Fruit fly (Drosophila melanogaster) whole organism, adult: ENCODE data around the gene AIMP2.
A peak's percentile ranks its signal among the peaks of the same experiment; 100 is the strongest.

Source experiments
- CG11617 ChIP-seq: fragments of 200-800 bp; sonication (Bioruptor generic); optimal IDR thresholded peaks from 2 replicates; lab custom pipeline; 2017; ENCODE audit warnings: mild to moderate bottlenecking, missing biosample characterization, missing genetic modification reagents, missing genetic modification characterization
- CG12768 ChIP-seq: fragments of 200-800 bp; sonication (Bioruptor generic); optimal IDR thresholded peaks from 2 replicates; lab custom pipeline; 2017; ENCODE audit warnings: missing biosample characterization, missing genetic modification characterization, mild to moderate bottlenecking, moderate library complexity, missing genetic modification reagents
- CG14711 ChIP-seq: fragments of 200-800 bp; sonication (Bioruptor generic); optimal IDR thresholded peaks from 2 replicates; lab custom pipeline; 2018; ENCODE audit warnings: missing biosample characterization, mild to moderate bottlenecking, missing genetic modification characterization, moderate library complexity
- CG1620 ChIP-seq: fragments of 200-800 bp; sonication (Bioruptor generic); optimal IDR thresholded peaks from 2 replicates; lab custom pipeline; 2016; ENCODE audit warnings: missing biosample characterization, missing genetic modification characterization
- CG33017 ChIP-seq: fragments of 200-800 bp; sonication (Bioruptor generic); optimal IDR thresholded peaks from 2 replicates; lab custom pipeline; 2018; ENCODE audit warnings: missing biosample characterization, mild to moderate bottlenecking, missing genetic modification characterization, moderate library complexity
- CG5204 ChIP-seq: fragments of 200-800 bp; sonication (Bioruptor generic); optimal IDR thresholded peaks from 2 replicates; lab custom pipeline; 2016; ENCODE audit warnings: missing biosample characterization, missing genetic modification characterization
- CG7045 ChIP-seq: fragments of 200-800 bp; sonication (Bioruptor generic); optimal IDR thresholded peaks from 2 replicates; lab custom pipeline; 2017; ENCODE audit warnings: missing biosample characterization, mild to moderate bottlenecking, missing genetic modification characterization
- CG7101 ChIP-seq: fragments of 200-800 bp; sonication (Bioruptor generic); optimal IDR thresholded peaks from 2 replicates; lab custom pipeline; 2018; ENCODE audit warnings: missing biosample characterization, mild to moderate bottlenecking, missing genetic modification characterization, moderate library complexity
- Clk ChIP-seq: fragments of 200-800 bp; sonication (Bioruptor generic); optimal IDR thresholded peaks from 2 replicates; lab custom pipeline; 2017; ENCODE audit warnings: missing biosample characterization, missing genetic modification characterization
- Crg-1 ChIP-seq: fragments of 200-800 bp; sonication (Bioruptor generic); optimal IDR thresholded peaks from 2 replicates; lab custom pipeline; 2016; ENCODE audit warnings: missing biosample characterization, missing genetic modification characterization
- Hr96 ChIP-seq: fragments of 200-800 bp; sonication (Bioruptor generic); optimal IDR thresholded peaks from 2 replicates; lab custom pipeline; 2016; ENCODE audit warnings: missing biosample characterization, missing genetic modification characterization
- Mnt ChIP-seq: fragments of 200-800 bp; sonication (Bioruptor generic); optimal IDR thresholded peaks from 2 replicates; lab custom pipeline; 2016; ENCODE audit warnings: missing biosample characterization, mild to moderate bottlenecking, missing genetic modification characterization
- bab1 ChIP-seq: fragments of 200-800 bp; sonication (Bioruptor generic); optimal IDR thresholded peaks from 3 replicates; lab custom pipeline; 2019; ENCODE audit warnings: missing biosample characterization, mild to moderate bottlenecking, missing genetic modification characterization, moderate library complexity
- cic ChIP-seq: fragments of 200-800 bp; sonication (Bioruptor generic); optimal IDR thresholded peaks from 2 replicates; lab custom pipeline; 2017; ENCODE audit warnings: missing biosample characterization, mild to moderate bottlenecking, missing genetic modification characterization, moderate library complexity
- cnc ChIP-seq, 2 experiments: fragments of >200 bp; optimal IDR thresholded peaks; 2 replicates each; lab custom pipeline; 2017
- kay ChIP-seq: fragments of 200-800 bp; sonication (Bioruptor generic); peaks from one replicate; lab custom pipeline; 2016; ENCODE audit warnings: missing biosample characterization, missing genetic modification characterization, borderline replicate concordance
- ovo ChIP-seq: fragments of 200-800 bp; sonication (Bioruptor generic); optimal IDR thresholded peaks from 2 replicates; lab custom pipeline; 2016; ENCODE audit warnings: missing biosample characterization, missing genetic modification characterization
- pad ChIP-seq: fragments of 200-800 bp; sonication (Bioruptor generic); optimal IDR thresholded peaks from 3 replicates; lab custom pipeline; 2017; ENCODE audit warnings: missing biosample characterization, missing genetic modification characterization, mild to moderate bottlenecking, moderate library complexity, missing genetic modification reagents
- tj ChIP-seq: fragments of 200-800 bp; sonication (Bioruptor generic); optimal IDR thresholded peaks from 3 replicates; lab custom pipeline; 2017; ENCODE audit warnings: missing biosample characterization, mild to moderate bottlenecking, missing genetic modification characterization, moderate library complexity
- toe ChIP-seq: fragments of 200-800 bp; sonication (Bioruptor generic); optimal IDR thresholded peaks from 2 replicates; lab custom pipeline; 2016; ENCODE audit warnings: missing biosample characterization, missing genetic modification characterization

AIMP2 gene

DNA sequence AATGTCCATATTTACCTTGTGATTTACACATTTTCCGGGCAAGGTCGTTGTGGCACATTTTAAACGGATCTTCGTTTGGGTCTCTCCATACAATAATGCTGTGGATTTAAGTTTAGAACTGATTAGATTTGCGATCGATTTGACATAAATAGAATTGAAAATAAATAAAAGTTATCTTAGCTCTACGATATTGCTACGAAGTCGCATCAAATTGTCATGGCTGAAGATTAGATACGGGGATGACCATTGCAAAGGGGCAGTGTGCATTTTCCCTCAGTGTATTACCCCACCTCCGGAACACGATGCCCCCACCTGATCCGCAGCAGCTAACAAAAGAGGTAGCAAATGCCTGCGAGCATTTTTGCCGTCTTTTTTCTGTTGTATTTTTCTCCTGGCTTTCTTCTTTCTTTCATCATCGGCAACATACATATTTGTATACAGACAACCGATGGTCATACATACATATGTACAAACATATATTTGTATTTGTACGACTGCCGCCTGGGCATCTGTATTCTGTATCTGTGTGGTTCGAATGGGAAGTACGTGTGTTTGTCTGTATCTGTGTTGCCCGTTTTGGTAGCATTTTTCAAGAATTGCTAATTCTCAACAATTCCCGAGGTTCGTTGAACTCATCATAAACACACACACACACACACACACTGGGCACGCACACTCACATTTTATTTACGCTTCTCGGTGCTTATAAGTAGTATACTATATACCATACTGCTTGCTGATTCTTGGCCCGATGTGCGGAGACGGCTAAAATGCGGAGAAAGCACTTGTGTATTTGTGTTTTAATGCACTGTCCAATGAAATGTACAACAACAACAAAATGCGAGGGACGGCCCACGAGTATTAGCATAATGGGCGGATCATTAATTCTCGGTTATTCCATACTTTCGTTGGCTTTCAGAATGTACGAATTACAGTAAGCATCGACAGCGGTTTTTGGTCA lies 38.7 kb upstream of the AIMP2 start:
- TF ChIP-seq ovo (GFP tag; lab: Kevin White, UChicago) (no peak), tj (peak; percentile 95)

DNA sequence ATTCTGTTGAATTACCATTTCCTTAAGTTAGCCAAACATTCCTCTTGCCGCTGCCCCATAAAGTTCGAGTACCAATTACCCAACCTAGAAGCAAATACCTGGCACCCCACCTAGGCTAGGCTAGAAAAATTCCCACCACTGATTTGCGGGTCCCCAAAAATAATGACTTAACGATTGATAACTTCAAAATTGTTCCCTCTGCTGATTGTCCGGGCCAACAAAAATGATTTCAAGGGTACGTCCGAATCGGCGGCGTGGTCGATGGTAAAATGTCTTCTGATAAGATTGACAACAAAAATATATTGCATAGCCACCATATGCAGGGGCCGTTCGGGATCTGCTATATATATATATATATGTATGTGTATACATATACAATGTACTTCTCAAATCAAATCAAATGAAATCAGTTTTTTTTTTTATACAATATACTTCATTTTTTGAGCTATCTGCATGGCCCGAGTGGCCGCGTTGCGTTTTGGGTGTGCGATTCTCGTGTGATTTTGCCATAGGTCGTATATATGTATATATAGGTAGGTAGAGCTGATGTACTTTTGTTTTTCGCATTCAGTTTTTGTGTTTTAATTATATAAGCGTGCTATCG lies 36.1 kb upstream of the AIMP2 start:
- TF ChIP-seq CG5204 (GFP tag; lab: Kevin White, UChicago) (no peak), CG12768 (GFP tag; lab: Kevin White, UChicago) (no peak), kay (peak; percentile 64), ovo (GFP tag; lab: Kevin White, UChicago) (no peak), Clk (GFP tag; lab: Kevin White, UChicago) (no peak), CG14711 (tag; lab: Kevin White, UChicago) (no peak), CG7101 (tag; lab: Kevin White, UChicago) (no peak), cic (GFP tag; lab: Kevin White, UChicago) (peak; percentile 8), Mnt (GFP tag; lab: Kevin White, UChicago) (no peak), CG7045 (GFP tag; lab: Kevin White, UChicago) (no peak), tj (no peak)

DNA sequence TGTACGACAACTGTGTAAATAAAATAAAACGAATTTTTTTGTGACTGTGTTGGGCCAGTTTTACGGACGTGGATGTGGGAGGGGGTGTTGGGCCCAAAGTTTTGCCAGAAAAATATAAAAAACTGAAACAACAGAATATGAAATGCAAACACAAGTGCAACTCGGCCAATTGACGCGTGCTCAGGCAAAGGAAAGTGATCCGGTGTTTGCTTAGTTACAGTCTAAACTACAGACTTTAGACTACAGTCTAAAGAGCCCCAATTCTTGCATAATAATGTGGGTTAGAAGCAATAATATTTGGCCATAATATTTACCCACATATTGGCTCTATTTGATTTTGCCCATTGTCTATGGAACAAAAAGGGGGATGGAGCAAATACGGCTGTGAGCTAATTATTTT lies 34.6 kb upstream of the AIMP2 start:
- TF ChIP-seq Mnt (GFP tag; lab: Kevin White, UChicago) (no peak), Crg-1 (GFP tag; lab: Kevin White, UChicago) (no peak), pad (GFP tag; lab: Kevin White, UChicago) (no peak), cnc (optimal IDR thresholded peaks at IDR 0.05; lab: Kevin White, UChicago) (no peak), CG14711 (tag; lab: Kevin White, UChicago) (no peak), Hr96 (GFP tag; lab: Kevin White, UChicago) (no peak), CG7101 (tag; lab: Kevin White, UChicago) (no peak), tj (no peak), bab1 (GFP tag; lab: Kevin White, UChicago) (no peak), CG12768 (GFP tag; lab: Kevin White, UChicago) (no peak), Clk (GFP tag; lab: Kevin White, UChicago) (no peak), CG5204 (GFP tag; lab: Kevin White, UChicago) (no peak), CG7045 (GFP tag; lab: Kevin White, UChicago) (peak; percentile 0), cic (GFP tag; lab: Kevin White, UChicago) (peak; percentile 2), CG11617 (peak; percentile 3), toe (GFP tag; lab: Kevin White, UChicago) (no peak), ovo (GFP tag; lab: Kevin White, UChicago) (no peak), CG1620 (GFP tag; lab: Kevin White, UChicago) (no peak), kay (no peak), CG33017 (tag; lab: Kevin White, UChicago) (peak; percentile 12)

DNA sequence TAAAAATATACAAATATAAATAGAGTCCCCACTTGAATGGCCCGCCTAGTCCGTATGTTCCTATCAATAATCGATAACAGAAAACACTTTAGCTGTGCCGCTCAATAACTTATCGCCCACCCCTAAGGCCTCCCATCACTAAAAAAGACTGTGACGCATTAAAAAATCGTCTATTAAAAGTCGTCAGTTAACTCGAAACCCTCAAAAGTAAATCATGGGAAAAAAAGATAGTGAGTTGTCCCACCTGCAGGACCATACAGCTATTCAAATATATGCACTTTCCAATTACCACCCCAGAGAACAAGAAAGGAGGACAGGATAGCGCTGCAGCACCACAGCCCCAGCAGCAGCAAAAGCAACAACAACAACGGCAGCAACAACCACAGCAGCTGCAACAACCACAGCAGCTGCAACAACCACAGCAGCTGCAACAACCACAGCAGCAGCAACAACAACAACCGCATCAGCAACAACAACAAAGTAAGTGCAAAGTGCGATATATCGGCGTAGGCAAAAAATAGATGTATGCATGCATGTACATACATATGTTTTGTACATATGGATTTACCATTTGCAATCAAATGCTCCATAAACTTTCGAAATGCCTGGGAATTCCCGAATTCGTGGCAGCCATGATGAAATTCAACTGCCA lies 29.3 kb upstream of the AIMP2 start, which contains the start of gene AGO2:
TSS of gene AGO2 (plus strand) at position 121 of the 652 bp plus-strand sequence.
- peak; percentile 94 for TF ChIP-seq pad (GFP tag; lab: Kevin White, UChicago)
- no peak for TF ChIP-seq CG1620 (GFP tag; lab: Kevin White, UChicago)
- peak; percentile 95 for TF ChIP-seq kay
- no peak for TF ChIP-seq toe (GFP tag; lab: Kevin White, UChicago)
- peak; percentile 68 for TF ChIP-seq bab1 (GFP tag; lab: Kevin White, UChicago)
- peak; percentile 59 for TF ChIP-seq CG33017 (tag; lab: Kevin White, UChicago)
- peak; percentile 27 for TF ChIP-seq CG7045 (GFP tag; lab: Kevin White, UChicago)
- peak; percentile 72 for TF ChIP-seq cic (GFP tag; lab: Kevin White, UChicago)
- peak; percentile 96 for TF ChIP-seq CG12768 (GFP tag; lab: Kevin White, UChicago)
- TF ChIP-seq Crg-1 (GFP tag; lab: Kevin White, UChicago), result no peak
- no peak for TF ChIP-seq CG5204 (GFP tag; lab: Kevin White, UChicago)
- TF ChIP-seq cnc (optimal IDR thresholded peaks at IDR 0.05; lab: Kevin White, UChicago), result no peak
- TF ChIP-seq CG7101 (tag; lab: Kevin White, UChicago), result peak; percentile 45
- TF ChIP-seq CG14711 (tag; lab: Kevin White, UChicago), result peak; percentile 65
- TF ChIP-seq ovo (GFP tag; lab: Kevin White, UChicago), result no peak
- TF ChIP-seq CG11617, result peak; percentile 14
- TF ChIP-seq Clk (GFP tag; lab: Kevin White, UChicago), result peak; percentile 54
- no peak for TF ChIP-seq Hr96 (GFP tag; lab: Kevin White, UChicago)
- TF ChIP-seq tj, result peak; percentile 86
- TF ChIP-seq Mnt (GFP tag; lab: Kevin White, UChicago), result peak; percentile 59

DNA sequence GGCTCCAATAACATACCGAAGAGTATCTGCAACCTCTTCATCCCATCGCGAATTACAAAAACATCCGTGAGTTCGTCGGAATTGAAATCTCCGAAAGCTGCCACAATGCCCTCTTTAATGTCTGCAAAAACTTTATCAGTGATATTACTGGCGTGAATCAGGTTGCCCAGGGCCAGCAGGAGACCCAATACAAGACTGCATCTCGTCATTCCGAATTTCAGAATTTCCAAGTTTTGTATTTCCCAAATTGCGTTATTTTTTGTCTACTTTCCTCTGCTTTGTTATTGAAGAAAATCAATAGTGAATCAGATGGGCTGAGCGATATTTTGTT lies 20.7 kb upstream of the AIMP2 start:
- TF ChIP-seq kay (no peak), Hr96 (GFP tag; lab: Kevin White, UChicago) (no peak), CG12768 (GFP tag; lab: Kevin White, UChicago) (no peak)
